Worm (Caenorhabditis elegans) whole organism, L1 larva: Measurements from ENCODE around the gene set-13.

Source experiments
- F16B12.6 ChIP-seq: fragments of 150-350 bp; optimal IDR thresholded peaks from 2 replicates; lab custom pipeline; 2014; ENCODE audit warnings: missing biosample characterization, missing genetic modification characterization
- ceh-82 ChIP-seq, 3 experiments: fragments of 150-350 bp in 1 of 3; sonication (generic microtip) in 2 of 3; optimal IDR thresholded peaks; 2 replicates each; lab custom pipeline; 2014 to 2017; ENCODE audit warnings: missing biosample characterization in 3 of 3, missing genetic modification characterization in 3 of 3
- dsc-1 ChIP-seq: sonication (generic microtip); optimal IDR thresholded peaks from 2 replicates; lab custom pipeline; 2016; ENCODE audit warnings: mild to moderate bottlenecking, missing genetic modification characterization, missing compliant biosample characterization
- efl-1 ChIP-seq, 4 experiments: fragments of 150-350 bp; optimal IDR thresholded peaks in 3 of 4; peaks in 1 of 4; 1 replicate in 1 of 4; 2 replicates in 3 of 4; lab custom pipeline; 2014; ENCODE audit warnings: missing biosample characterization in 2 of 4, missing genetic modification characterization in 2 of 4, missing genetic modification reagents in 2 of 4
- egl-13 ChIP-seq: sonication (generic microtip); optimal IDR thresholded peaks from 2 replicates; lab custom pipeline; 2016; ENCODE audit warnings: missing genotype, missing genetic modification reagents, missing genetic modification characterization, missing compliant biosample characterization
- elt-3 ChIP-seq, 6 experiments: fragments of 150-350 bp in 1 of 6; sonication (generic microtip); optimal IDR thresholded peaks; 2 replicates each; lab custom pipeline; 2017 to 2018; ENCODE audit warnings: missing biosample characterization in 6 of 6, missing genetic modification characterization in 6 of 6, inconsistent platforms in 1 of 6
- hlh-17 ChIP-seq: fragments of 200-800 bp; sonication (Bioruptor generic); optimal IDR thresholded peaks from 2 replicates; lab custom pipeline; 2018; ENCODE audit warnings: missing genetic modification characterization, mild to moderate bottlenecking, missing compliant biosample characterization, moderate library complexity, borderline replicate concordance
- isw-1 ChIP-seq: fragments of 200-800 bp; sonication (Bioruptor generic); IDR thresholded peaks from 2 replicates; pipeline ENCODE4 v1.3.6; 2022; ENCODE audit warnings: missing genetic modification characterization, missing compliant biosample characterization
- jun-1 ChIP-seq: fragments of 150-350 bp; optimal IDR thresholded peaks from 2 replicates; lab custom pipeline; 2014; ENCODE audit warnings: missing biosample characterization, missing genetic modification reagents, missing genetic modification characterization
- lin-35 ChIP-seq, 2 experiments: fragments of 150-350 bp; optimal IDR thresholded peaks; 2 replicates each; lab custom pipeline; 2014; ENCODE audit warnings: missing biosample characterization in 2 of 2, missing genetic modification characterization in 2 of 2, missing genetic modification reagents in 2 of 2
- lin-39 ChIP-seq: fragments of 150-350 bp; optimal IDR thresholded peaks from 2 replicates; lab custom pipeline; 2014; ENCODE audit warnings: missing biosample characterization, missing genetic modification reagents, missing genetic modification characterization
- mdl-1 ChIP-seq, 2 experiments: fragments of 150-350 bp; optimal IDR thresholded peaks; 2 replicates each; lab custom pipeline; 2014 to 2017; ENCODE audit warnings: missing biosample characterization in 2 of 2, missing genetic modification characterization in 2 of 2, inconsistent platforms in 1 of 2
- mef-2 ChIP-seq: fragments of 150-350 bp; optimal IDR thresholded peaks from 2 replicates; lab custom pipeline; 2014; ENCODE audit warnings: missing biosample characterization, missing genetic modification characterization
- mep-1 ChIP-seq: fragments of 150-350 bp; optimal IDR thresholded peaks from 2 replicates; lab custom pipeline; 2014; ENCODE audit warnings: missing biosample characterization, missing genetic modification characterization
- nhr-11 ChIP-seq: fragments of 150-350 bp; optimal IDR thresholded peaks from 2 replicates; lab custom pipeline; 2014; ENCODE audit warnings: missing biosample characterization, missing genetic modification characterization
- nhr-19 ChIP-seq: fragments of 200-800 bp; sonication (Bioruptor generic); conservative IDR thresholded peaks from 2 replicates; pipeline ENCODE4 v1.3.6; 2022; ENCODE audit warnings: missing genetic modification characterization, missing compliant biosample characterization
- nhr-47 ChIP-seq: sonication (generic microtip); optimal IDR thresholded peaks from 2 replicates; lab custom pipeline; 2016; ENCODE audit warnings: mild to moderate bottlenecking, missing genetic modification characterization, moderate library complexity, missing compliant biosample characterization
- nhr-71 ChIP-seq: sonication (generic microtip); optimal IDR thresholded peaks from 2 replicates; lab custom pipeline; 2016; ENCODE audit warnings: mild to moderate bottlenecking, missing genetic modification characterization, moderate library complexity, missing compliant biosample characterization
- nhr-85 ChIP-seq: sonication (generic microtip); peaks from one replicate; lab custom pipeline; 2016; ENCODE audit warnings: missing genetic modification characterization, inconsistent platforms, missing compliant biosample characterization
- nhr-90 ChIP-seq: sonication (generic microtip); optimal IDR thresholded peaks from 2 replicates; lab custom pipeline; 2016; ENCODE audit warnings: mild to moderate bottlenecking, missing genetic modification characterization, missing compliant biosample characterization; ENCODE audit not compliant: poor library complexity
- skn-1 ChIP-seq: fragments of 150-350 bp; optimal IDR thresholded peaks from 2 replicates; lab custom pipeline; 2014; ENCODE audit warnings: missing biosample characterization, missing genetic modification characterization
- snpc-4 ChIP-seq: fragments of 150-350 bp; optimal IDR thresholded peaks from 2 replicates; lab custom pipeline; 2014; ENCODE audit warnings: missing biosample characterization, missing genetic modification characterization
- sptf-1 ChIP-seq: fragments of 150-350 bp; optimal IDR thresholded peaks from 2 replicates; lab custom pipeline; 2014; ENCODE audit warnings: missing biosample characterization, missing genetic modification characterization
- sup-37 ChIP-seq: fragments of 200-800 bp; sonication (Bioruptor generic); optimal IDR thresholded peaks from 2 replicates; lab custom pipeline; 2018; ENCODE audit warnings: mild to moderate bottlenecking, missing genetic modification characterization, missing compliant biosample characterization
- unc-130 ChIP-seq: fragments of 150-350 bp; optimal IDR thresholded peaks from 2 replicates; lab custom pipeline; 2017; ENCODE audit warnings: missing biosample characterization, missing genetic modification characterization, inconsistent platforms
- unc-30 ChIP-seq: sonication (generic microtip); optimal IDR thresholded peaks from 2 replicates; lab custom pipeline; 2017; ENCODE audit warnings: missing biosample characterization, missing genetic modification characterization
- unc-62 ChIP-seq: fragments of 150-350 bp; optimal IDR thresholded peaks from 2 replicates; lab custom pipeline; 2014; ENCODE audit warnings: missing biosample characterization, missing genetic modification reagents, missing genetic modification characterization
- unc-86 ChIP-seq: sonication (generic microtip); optimal IDR thresholded peaks from 2 replicates; lab custom pipeline; 2016; ENCODE audit warnings: missing genetic modification characterization, missing compliant biosample characterization
- vab-15 ChIP-seq: sonication (generic microtip); optimal IDR thresholded peaks from 2 replicates; lab custom pipeline; 2017; ENCODE audit warnings: missing genotype, mild to moderate bottlenecking, missing genetic modification characterization, missing compliant biosample characterization
- zip-4 ChIP-seq: fragments of 200-800 bp; sonication (Bioruptor generic); optimal IDR thresholded peaks from 2 replicates; lab custom pipeline; 2018; ENCODE audit warnings: mild to moderate bottlenecking, missing genetic modification characterization, moderate library complexity, missing compliant biosample characterization
- ztf-11 ChIP-seq, 2 experiments: sonication (generic microtip); optimal IDR thresholded peaks; 2 replicates each; lab custom pipeline; 2016 to 2017; ENCODE audit warnings: missing genetic modification characterization in 2 of 2, missing biosample characterization in 1 of 2, missing compliant biosample characterization in 1 of 2

Gene set-13

ce11 chrII:2805566-2805965 lies 11.2 kb upstream of the set-13 start (continued):
- no peak for TF ChIP-seq skn-1 (tag; lab: Kevin White, UChicago)
- peak in 1 of 6 experiments; percentile 50 for TF ChIP-seq elt-3 (tag; optimal IDR thresholded peaks at IDR 0.05; lab: Kevin White, UChicago)
- TF ChIP-seq zip-4 (GFP tag; lab: Kevin White, UChicago): no peak
- peak; percentile 61 for TF ChIP-seq nhr-85 (tag; lab: Kevin White, UChicago)
- no peak for TF ChIP-seq unc-62 (GFP tag; lab: Kevin White, UChicago)

- TF ChIP-seq nhr-85 (tag; lab: Kevin White, UChicago): no peak
- no peak for TF ChIP-seq mef-2 (tag; lab: Kevin White, UChicago)
- no peak for TF ChIP-seq unc-130 (tag; lab: Kevin White, UChicago)
- peak in 1 of 3 experiments; percentile 1 for TF ChIP-seq ceh-82 (tag; optimal IDR thresholded peaks at IDR 0.05; lab: Kevin White, UChicago)
- TF ChIP-seq dsc-1 (tag; lab: Kevin White, UChicago): no peak
- no peak for TF ChIP-seq jun-1 (tag; lab: Kevin White, UChicago)
- no peak for TF ChIP-seq isw-1
- peak in 1 of 2 experiments; percentile 28 for TF ChIP-seq efl-1 (optimal IDR thresholded peaks at IDR 0.05; lab: Kevin White, UChicago)
- TF ChIP-seq efl-1 (GFP tag; optimal IDR thresholded peaks at IDR 0.05 in 1 of 2; lab: Kevin White, UChicago): no peak
- no peak for TF ChIP-seq mdl-1 (tag; optimal IDR thresholded peaks at IDR 0.05; lab: Kevin White, UChicago)
- TF ChIP-seq nhr-11: peak; percentile 19
- no peak for TF ChIP-seq elt-3 (tag; optimal IDR thresholded peaks at IDR 0.05; lab: Kevin White, UChicago)
Measured at ce11 chrII:2807674-2808206, 9.0 kb upstream of the set-13 start, which contains the start of gene K12H6.12. TSS of gene K12H6.12 (plus strand) at chrII:2808156.

- TF ChIP-seq hlh-17 (GFP tag; lab: Kevin White, UChicago) (no peak), egl-13 (tag; lab: Kevin White, UChicago) (no peak)
Measured at ce11 chrII:2815017-2815416, 1.8 kb upstream of the set-13 start.

ce11 chrII:2815444-2815843 lies 1.3 kb upstream of the set-13 start, which contains the start of gene K12H6.2:
TSS of gene K12H6.2 (minus strand) at chrII:2815544.
- TF ChIP-seq elt-3 (tag; optimal IDR thresholded peaks at IDR 0.05; lab: Kevin White, UChicago) (no peak), nhr-71 (tag; lab: Kevin White, UChicago) (no peak), hlh-17 (GFP tag; lab: Kevin White, UChicago) (no peak)

- no peak for TF ChIP-seq sptf-1 (tag; lab: Kevin White, UChicago)
- no peak for TF ChIP-seq F16B12.6
- no peak for TF ChIP-seq nhr-19 (GFP tag; lab: Robert Waterston, UW)
- no peak for TF ChIP-seq lin-35 (GFP tag; optimal IDR thresholded peaks at IDR 0.05; lab: Kevin White, UChicago)
- no peak for TF ChIP-seq snpc-4 (tag; lab: Kevin White, UChicago)
- no peak for TF ChIP-seq nhr-90
- TF ChIP-seq dsc-1 (tag; lab: Kevin White, UChicago): no peak
- TF ChIP-seq elt-3 (tag; optimal IDR thresholded peaks at IDR 0.05; lab: Kevin White, UChicago): no peak
- no peak for TF ChIP-seq unc-30
- TF ChIP-seq sup-37: no peak
- no peak for TF ChIP-seq egl-13 (tag; lab: Kevin White, UChicago)
- TF ChIP-seq nhr-47 (tag; lab: Kevin White, UChicago): no peak
- TF ChIP-seq lin-39 (tag; lab: Kevin White, UChicago): no peak
- no peak for TF ChIP-seq jun-1 (tag; lab: Kevin White, UChicago)
- TF ChIP-seq ztf-11 (tag; optimal IDR thresholded peaks at IDR 0.05; lab: Kevin White, UChicago): no peak
- TF ChIP-seq mep-1 (tag; lab: Kevin White, UChicago): no peak
- no peak for TF ChIP-seq unc-86 (tag; lab: Kevin White, UChicago)
- no peak for TF ChIP-seq vab-15 (tag; lab: Kevin White, UChicago)
Measured at ce11 chrII:2822435-2822920, 5.7 kb downstream of the set-13 start, which contains the start of the genes fut-4 and K12H6.10. TSS of gene fut-4 (minus strand) at chrII:2822535. TSS of gene K12H6.10 (plus strand) at chrII:2822870.
